Worm (Caenorhabditis elegans): ENCODE results near the gene cutl-4.

DNA sequence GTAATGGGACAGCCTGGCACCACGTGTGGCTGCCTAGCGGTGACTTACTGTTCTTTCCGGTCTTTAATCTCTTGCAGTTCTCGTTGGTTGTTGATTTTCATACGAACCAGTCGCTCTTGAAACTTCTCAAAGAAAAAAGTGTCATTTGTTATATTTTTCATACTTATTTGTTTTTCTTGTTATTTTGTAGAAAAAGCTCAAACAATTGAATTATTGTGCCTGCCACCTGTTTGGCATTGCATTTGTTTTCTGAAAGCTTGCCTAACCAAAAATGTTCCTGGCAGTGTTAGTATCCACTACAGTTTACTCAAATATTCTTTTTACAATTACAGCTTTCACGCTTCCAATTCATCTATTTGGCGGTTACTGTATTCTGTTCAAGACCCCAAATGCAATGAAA is 25.4 kb upstream of the cutl-4 start, which contains the start of the genes C47A10.16 and srh-283:
- TF ChIP-seq ama-1 (optimal IDR thresholded peaks at IDR 0.05), result no peak
- TF ChIP-seq hmbx-1 (tag; optimal IDR thresholded peaks at IDR 0.05), result no peak
- TF ChIP-seq flt-1 (GFP tag; IDR thresholded peaks at IDR 0.05), result no peak
- no peak for TF ChIP-seq F13C5.2 (tag; optimal IDR thresholded peaks at IDR 0.05)
- TF ChIP-seq sea-1 (GFP tag; conservative IDR thresholded peaks at IDR 0.05), result no peak
- no peak for TF ChIP-seq hmg-4 (GFP tag; optimal IDR thresholded peaks at IDR 0.05)
- TF ChIP-seq tra-4 (tag; optimal IDR thresholded peaks at IDR 0.05), result no peak
- TF ChIP-seq pes-1 (GFP tag; IDR thresholded peaks at IDR 0.05), result no peak
- no peak for TF ChIP-seq ceh-36 (tag; optimal IDR thresholded peaks at IDR 0.05)
- no peak for TF ChIP-seq tbx-37 (GFP tag; conservative IDR thresholded peaks at IDR 0.05)
- TF ChIP-seq scrt-1 (GFP tag; IDR thresholded peaks at IDR 0.05), result no peak
- TF ChIP-seq B0310.2 (tag; optimal IDR thresholded peaks at IDR 0.05), result no peak
- TF ChIP-seq tbx-11 (GFP tag; IDR thresholded peaks at IDR 0.05), result no peak
- TF ChIP-seq hnd-1 (tag; optimal IDR thresholded peaks at IDR 0.05), result no peak
